Worm (Caenorhabditis elegans): ENCODE results near the gene hsp-12.2.

The hsp-12.2 gene

ce11 chrIII:8144574-8145065, 6.7 kb downstream of the hsp-12.2 start, which contains the start of the genes C14B9.8 and mrpl-18 (continued):
- TF ChIP-seq nhr-6 (tag; optimal IDR thresholded peaks at IDR 0.05), result no peak
- TF ChIP-seq F13H6.1 (tag; optimal IDR thresholded peaks at IDR 0.05), result peak; percentile 54

DNA sequence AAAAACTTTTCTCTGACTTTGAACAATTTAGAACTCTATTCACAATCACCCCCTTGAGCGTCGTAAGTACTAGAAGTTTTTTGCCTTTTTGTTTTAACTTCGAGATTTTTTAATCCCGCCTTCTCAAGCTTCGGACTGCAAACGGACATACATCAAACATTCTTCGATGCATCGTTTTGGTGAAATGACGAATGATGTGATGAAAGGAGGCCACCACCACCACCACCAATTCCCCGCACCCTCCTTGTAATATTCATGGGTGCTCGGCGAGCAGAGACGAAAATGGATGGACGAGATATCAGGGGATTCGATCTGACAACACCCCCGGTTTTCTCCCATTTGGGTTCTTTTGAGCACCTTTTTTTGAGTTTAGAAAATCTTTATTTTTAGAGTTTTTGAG, 8.1 kb downstream of the hsp-12.2 start:
- peak; percentile 46 for TF ChIP-seq unc-55 (GFP tag; optimal IDR thresholded peaks at IDR 0.05)
- no peak for TF ChIP-seq unc-39 (tag; optimal IDR thresholded peaks at IDR 0.05)

- no peak for TF ChIP-seq ztf-4 (tag; optimal IDR thresholded peaks at IDR 0.05)
- no peak for TF ChIP-seq ceh-16 (tag; optimal IDR thresholded peaks at IDR 0.05)
- TF ChIP-seq ZK546.5 (tag; optimal IDR thresholded peaks at IDR 0.05), result no peak
- TF ChIP-seq skn-1 (tag; optimal IDR thresholded peaks at IDR 0.05), result no peak
- no peak for TF ChIP-seq nhr-23 (tag; optimal IDR thresholded peaks at IDR 0.05)
- TF ChIP-seq elt-3 (tag; optimal IDR thresholded peaks at IDR 0.05), result no peak
- TF ChIP-seq dmd-4 (tag; optimal IDR thresholded peaks at IDR 0.05), result no peak
- TF ChIP-seq lin-13 (GFP tag; optimal IDR thresholded peaks at IDR 0.05), result no peak
- TF ChIP-seq fos-1 (tag; optimal IDR thresholded peaks at IDR 0.05), result no peak
Measured at ce11 chrIII:8148751-8149150, 10.9 kb downstream of the hsp-12.2 start, which contains the start of gene D2007.2. Gene D2007.2 (plus strand): TSS chrIII:8148963.

DNA sequence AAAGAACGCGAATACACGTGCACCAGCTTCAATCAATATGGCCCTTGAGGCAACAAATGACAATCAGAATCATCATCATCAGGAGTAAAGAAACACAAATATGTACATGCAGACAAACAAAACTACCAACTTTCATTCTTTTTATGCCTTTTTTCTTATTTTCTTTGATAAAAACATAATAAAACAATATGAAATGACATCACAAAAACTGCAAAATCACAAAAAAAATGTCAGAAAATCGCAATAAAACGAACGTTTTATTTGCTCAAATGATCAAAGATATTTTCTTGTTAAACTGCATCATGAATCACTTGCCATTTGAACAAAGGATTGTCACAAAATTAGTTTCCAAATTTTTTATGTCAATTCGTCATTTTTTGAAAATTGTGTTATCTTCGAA, 16.5 kb downstream of the hsp-12.2 start:
- TF ChIP-seq fos-1 (tag; optimal IDR thresholded peaks at IDR 0.05), result peak; percentile 16
- TF ChIP-seq unc-62 (GFP tag; optimal IDR thresholded peaks at IDR 0.05), result no peak
- TF ChIP-seq nhr-25 (tag; optimal IDR thresholded peaks at IDR 0.05), result no peak
- no peak for TF ChIP-seq ama-1 (optimal IDR thresholded peaks at IDR 0.05)
- TF ChIP-seq dmd-4 (tag; optimal IDR thresholded peaks at IDR 0.05), result no peak
- no peak for TF ChIP-seq unc-39 (tag; optimal IDR thresholded peaks at IDR 0.05)

DNA sequence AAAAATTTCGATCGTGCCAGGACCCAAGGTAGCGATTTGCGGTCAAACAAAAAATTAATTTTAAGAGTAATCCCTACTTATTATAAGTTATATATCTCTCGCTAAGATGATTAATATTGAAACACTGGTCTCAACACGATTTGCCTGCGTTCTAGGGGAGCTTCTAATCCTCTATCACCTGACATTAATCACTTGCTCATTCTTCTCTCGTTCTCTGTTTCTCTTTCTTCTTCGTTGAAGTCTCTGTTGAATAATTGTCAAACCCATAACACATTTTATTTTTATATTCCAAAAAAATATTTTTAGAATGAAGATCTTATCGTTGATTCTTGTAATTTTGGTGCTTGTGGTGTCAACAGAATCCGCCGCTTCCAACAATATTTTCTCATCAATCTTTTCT, 17.3 kb downstream of the hsp-12.2 start, which contains the start of gene D2007.1:
Gene D2007.1, plus strand, starts transcription at position 301 of the 400 bp plus-strand sequence.
- peak; percentile 32 for TF ChIP-seq C34F6.9 (tag; optimal IDR thresholded peaks at IDR 0.05)
- no peak for TF ChIP-seq egl-27 (tag; optimal IDR thresholded peaks at IDR 0.05)
- TF ChIP-seq ceh-82 (tag; optimal IDR thresholded peaks at IDR 0.05), result no peak
- TF ChIP-seq mab-5 (tag; optimal IDR thresholded peaks at IDR 0.05), result no peak
- TF ChIP-seq lsy-2 (tag; optimal IDR thresholded peaks at IDR 0.05), result peak in 1 of 2 experiments; percentile 1

DNA sequence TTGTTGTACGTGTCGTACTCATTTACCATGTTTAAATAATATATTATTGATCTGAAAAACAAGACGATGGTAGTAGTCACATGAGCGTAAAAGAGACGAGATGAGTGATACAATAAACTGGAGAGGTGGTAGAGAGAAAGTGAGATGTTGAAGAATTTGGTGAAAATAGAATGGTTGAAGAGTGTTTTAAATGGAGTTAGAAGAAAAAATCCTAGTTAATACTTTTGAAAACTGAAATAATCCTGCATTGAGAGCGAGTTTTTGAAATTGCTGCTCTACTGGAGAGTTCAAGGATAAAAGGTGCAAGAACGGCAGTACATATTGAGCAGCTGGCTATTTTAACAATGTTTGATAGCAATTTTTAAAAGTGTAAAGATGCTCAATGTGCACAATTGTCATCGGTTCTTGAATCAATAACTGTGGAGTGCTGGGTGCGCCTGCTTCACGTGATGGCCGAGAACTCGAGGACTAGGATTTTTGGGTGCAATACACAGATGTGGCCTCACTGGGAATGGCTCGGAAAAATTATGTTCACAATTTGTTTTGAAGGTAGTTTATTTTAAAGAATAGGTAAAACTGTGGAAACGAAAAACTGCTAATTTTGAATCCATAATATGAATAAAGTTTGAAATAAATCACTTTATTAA, 20.4 kb downstream of the hsp-12.2 start, which contains the start of gene atg-13:
Gene atg-13, minus strand, starts transcription at position 51 of the 647 bp plus-strand sequence.
- peak; percentile 8 for TF ChIP-seq gmeb-1 (tag; optimal IDR thresholded peaks at IDR 0.05)
- peak; percentile 17 for TF ChIP-seq nhr-129 (tag; optimal IDR thresholded peaks at IDR 0.05)
- no peak for TF ChIP-seq ama-1 (optimal IDR thresholded peaks at IDR 0.05)
- TF ChIP-seq fos-1 (tag; optimal IDR thresholded peaks at IDR 0.05), result peak; percentile 1
- peak in 1 of 2 experiments; percentile 34 for TF ChIP-seq lsy-2 (tag; optimal IDR thresholded peaks at IDR 0.05)
- TF ChIP-seq elt-1 (tag; optimal IDR thresholded peaks at IDR 0.05), result no peak

DNA sequence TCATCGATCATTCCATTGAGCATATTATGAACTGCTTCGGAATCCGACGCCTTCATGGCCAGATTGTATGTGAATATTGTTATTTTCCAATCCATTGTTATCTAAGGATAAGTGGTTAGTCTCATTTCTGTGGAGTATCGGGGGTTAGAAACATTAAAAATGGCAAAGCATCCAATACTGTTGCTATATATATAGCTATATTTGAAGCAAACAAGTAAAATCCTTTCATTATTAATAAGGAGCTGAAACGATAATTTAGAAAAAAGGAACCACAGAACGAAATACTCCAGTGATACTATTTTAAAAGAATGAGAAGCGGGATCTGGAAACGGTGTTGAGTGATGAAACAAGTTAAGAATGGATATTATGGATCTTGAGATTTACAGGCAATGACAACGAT, 23.4 kb downstream of the hsp-12.2 start, which contains the start of gene inpp-5K:
Gene inpp-5K, minus strand, starts transcription at position 101 of the 400 bp plus-strand sequence.
- no peak for TF ChIP-seq elt-1 (tag; optimal IDR thresholded peaks at IDR 0.05)
- TF ChIP-seq gmeb-1 (tag; optimal IDR thresholded peaks at IDR 0.05), result no peak
- TF ChIP-seq mbf-1 (tag; optimal IDR thresholded peaks at IDR 0.05), result no peak
- TF ChIP-seq F13H6.1 (tag; optimal IDR thresholded peaks at IDR 0.05), result no peak
- no peak for TF ChIP-seq alr-1 (tag; optimal IDR thresholded peaks at IDR 0.05)

- TF ChIP-seq sem-4 (tag; optimal IDR thresholded peaks at IDR 0.05), result no peak
- TF ChIP-seq unc-55 (GFP tag; optimal IDR thresholded peaks at IDR 0.05), result peak; percentile 9
Measured at ce11 chrIII:8163283-8163682, 25.4 kb downstream of the hsp-12.2 start, which contains the start of gene bath-42. Gene bath-42 (minus strand): TSS chrIII:8163383.

All from whole organism, L2 larva.